Worm (Caenorhabditis elegans) whole organism, L2 larva: ENCODE results near the gene F22H10.11.

Source experiments
- C34F6.9 ChIP-seq: fragments of 150-350 bp; optimal IDR thresholded peaks from 2 replicates; lab custom pipeline; 2014; ENCODE audit warnings: missing biosample characterization, missing genetic modification characterization
- F13H6.1 ChIP-seq: sonication (generic microtip); optimal IDR thresholded peaks from 2 replicates; lab custom pipeline; 2016; ENCODE audit warnings: missing genetic modification characterization, missing compliant biosample characterization
- R02D3.7 ChIP-seq: fragments of 150-350 bp; optimal IDR thresholded peaks from 2 replicates; lab custom pipeline; 2014; ENCODE audit warnings: missing biosample characterization, missing genetic modification characterization
- Y55F3AM.14 ChIP-seq: fragments of 200-800 bp; sonication (Bioruptor generic); optimal IDR thresholded peaks from 2 replicates; lab custom pipeline; 2018; ENCODE audit warnings: mild to moderate bottlenecking, missing genetic modification characterization, missing compliant biosample characterization
- ZK546.5 ChIP-seq: sonication (generic microtip); optimal IDR thresholded peaks from 2 replicates; lab custom pipeline; 2017; ENCODE audit warnings: missing biosample characterization, missing genetic modification characterization
- aly-2 ChIP-seq: fragments of 150-350 bp; optimal IDR thresholded peaks from 2 replicates; lab custom pipeline; 2014; ENCODE audit warnings: missing biosample characterization, missing genetic modification characterization
- ama-1 ChIP-seq: fragments of 150-350 bp; optimal IDR thresholded peaks from 2 replicates; lab custom pipeline; 2018; ENCODE audit warnings: inconsistent platforms
- blmp-1 ChIP-seq: sonication (generic microtip); optimal IDR thresholded peaks from 2 replicates; lab custom pipeline; 2017; ENCODE audit warnings: missing genetic modification characterization, mild to moderate bottlenecking, missing compliant biosample characterization, antibody characterized with exemption, moderate library complexity; ENCODE audit not compliant: insufficient read depth
- ceh-82 ChIP-seq: fragments of 150-350 bp; optimal IDR thresholded peaks from 2 replicates; lab custom pipeline; 2014; ENCODE audit warnings: missing biosample characterization, missing genetic modification characterization
- crh-2 ChIP-seq: sonication (generic microtip); optimal IDR thresholded peaks from 2 replicates; lab custom pipeline; 2017; ENCODE audit warnings: missing biosample characterization, missing genetic modification characterization
- egl-27 ChIP-seq: sonication (generic microtip); optimal IDR thresholded peaks from 3 replicates; lab custom pipeline; 2017; ENCODE audit warnings: missing biosample characterization, missing genetic modification reagents, missing genetic modification characterization
- fos-1 ChIP-seq: fragments of 150-350 bp; optimal IDR thresholded peaks from 2 replicates; lab custom pipeline; 2014; ENCODE audit warnings: missing biosample characterization, missing genetic modification characterization
- gmeb-1 ChIP-seq: fragments of 150-350 bp; optimal IDR thresholded peaks from 2 replicates; lab custom pipeline; 2014; ENCODE audit warnings: missing biosample characterization, missing genetic modification characterization
- lsy-2 ChIP-seq, 2 experiments: fragments of 150-350 bp in 1 of 2; sonication (generic microtip) in 1 of 2; optimal IDR thresholded peaks; 2 replicates each; lab custom pipeline; 2014 to 2017; ENCODE audit warnings: missing biosample characterization in 2 of 2, missing genetic modification characterization in 2 of 2
- mab-5 ChIP-seq: fragments of 150-350 bp; optimal IDR thresholded peaks from 2 replicates; lab custom pipeline; 2014; ENCODE audit warnings: missing biosample characterization, missing genetic modification characterization
- mbf-1 ChIP-seq: sonication (generic microtip); optimal IDR thresholded peaks from 2 replicates; lab custom pipeline; 2017; ENCODE audit warnings: missing biosample characterization, missing genetic modification characterization
- mdl-1 ChIP-seq, 2 experiments: fragments of 150-350 bp in 1 of 2; sonication (generic microtip) in 1 of 2; optimal IDR thresholded peaks; 2 replicates each; lab custom pipeline; 2017; ENCODE audit warnings: missing biosample characterization in 2 of 2, missing genetic modification characterization in 2 of 2
- nhr-10 ChIP-seq: sonication (generic microtip); optimal IDR thresholded peaks from 2 replicates; lab custom pipeline; 2017; ENCODE audit warnings: missing biosample characterization, missing genetic modification characterization
- nhr-11 ChIP-seq: fragments of 150-350 bp; optimal IDR thresholded peaks from 2 replicates; lab custom pipeline; 2014; ENCODE audit warnings: missing biosample characterization, missing genetic modification characterization
- nhr-12 ChIP-seq: fragments of 150-350 bp; optimal IDR thresholded peaks from 2 replicates; lab custom pipeline; 2014; ENCODE audit warnings: missing biosample characterization, missing genetic modification characterization
- nhr-129 ChIP-seq: fragments of 150-350 bp; optimal IDR thresholded peaks from 2 replicates; lab custom pipeline; 2014; ENCODE audit warnings: missing biosample characterization, missing genetic modification characterization
- nhr-23 ChIP-seq: fragments of 150-350 bp; optimal IDR thresholded peaks from 2 replicates; lab custom pipeline; 2014; ENCODE audit warnings: missing biosample characterization, missing genetic modification reagents, missing genetic modification characterization
- nhr-77 ChIP-seq: fragments of 150-350 bp; optimal IDR thresholded peaks from 2 replicates; lab custom pipeline; 2014; ENCODE audit warnings: missing biosample characterization, missing genetic modification characterization
- peb-1 ChIP-seq: fragments of 150-350 bp; optimal IDR thresholded peaks from 2 replicates; lab custom pipeline; 2014; ENCODE audit warnings: missing biosample characterization, missing genetic modification characterization
- sma-3 ChIP-seq: sonication (generic microtip); optimal IDR thresholded peaks from 2 replicates; lab custom pipeline; 2016; ENCODE audit warnings: missing genetic modification reagents, missing genetic modification characterization, missing compliant biosample characterization
- sma-9 ChIP-seq, 2 experiments: fragments of 150-350 bp in 1 of 2; sonication (generic microtip) in 1 of 2; optimal IDR thresholded peaks; 2 replicates each; lab custom pipeline; 2014 to 2016; ENCODE audit warnings: missing genetic modification characterization in 2 of 2, mild to moderate bottlenecking in 1 of 2, missing biosample characterization in 1 of 2, missing compliant biosample characterization in 1 of 2, missing genetic modification reagents in 1 of 2, moderate library complexity in 1 of 2
- snpc-4 ChIP-seq: fragments of 150-350 bp; optimal IDR thresholded peaks from 2 replicates; lab custom pipeline; 2014; ENCODE audit warnings: missing biosample characterization, missing genetic modification characterization
- unc-55 ChIP-seq: fragments of 150-350 bp; sonication (generic microtip); optimal IDR thresholded peaks from 3 replicates; lab custom pipeline; 2014; ENCODE audit warnings: missing biosample characterization, missing genetic modification reagents, missing genetic modification characterization
- ztf-4 ChIP-seq: fragments of 150-350 bp; optimal IDR thresholded peaks from 2 replicates; lab custom pipeline; 2014; ENCODE audit warnings: missing biosample characterization, missing genetic modification characterization

F22H10.11 gene

ce11 chrX:16679117-16679590 lies 8.7 kb downstream of the F22H10.11 start, which contains the start of gene F22H10.2:
TSS of gene F22H10.2 (plus strand) at chrX:16679540.
- no peak for TF ChIP-seq lsy-2 (tag; optimal IDR thresholded peaks at IDR 0.05; lab: Kevin White, UChicago)
- peak; percentile 87 for TF ChIP-seq fos-1 (tag; lab: Kevin White, UChicago)
- peak; percentile 37 for TF ChIP-seq nhr-129 (tag; lab: Kevin White, UChicago)
- peak; percentile 50 for TF ChIP-seq sma-9 (GFP tag; optimal IDR thresholded peaks at IDR 0.05; lab: Kevin White, UChicago)
- TF ChIP-seq sma-9 (tag; optimal IDR thresholded peaks at IDR 0.05; lab: Kevin White, UChicago), result no peak
- peak; percentile 11 for TF ChIP-seq crh-2 (tag; lab: Kevin White, UChicago)
- TF ChIP-seq, all 48 proteins: peak for 4

ce11 chrX:16678097-16678496 lies 9.7 kb downstream of the F22H10.11 start:
- no peak for TF ChIP-seq mdl-1 (tag; optimal IDR thresholded peaks at IDR 0.05; lab: Kevin White, UChicago)
- TF ChIP-seq mab-5 (tag; lab: Kevin White, UChicago), result no peak
- peak; percentile 51 for TF ChIP-seq sma-9 (GFP tag; optimal IDR thresholded peaks at IDR 0.05; lab: Kevin White, UChicago)
- TF ChIP-seq sma-9 (tag; optimal IDR thresholded peaks at IDR 0.05; lab: Kevin White, UChicago), result no peak
- TF ChIP-seq lsy-2 (tag; optimal IDR thresholded peaks at IDR 0.05; lab: Kevin White, UChicago), result no peak
- TF ChIP-seq F13H6.1 (tag; lab: Kevin White, UChicago), result no peak

- TF ChIP-seq crh-2 (tag; lab: Kevin White, UChicago), result peak; percentile 6
- TF ChIP-seq peb-1 (tag; lab: Kevin White, UChicago), result no peak
- no peak for TF ChIP-seq C34F6.9 (tag; lab: Kevin White, UChicago)
- peak; percentile 64 for TF ChIP-seq sma-9 (GFP tag; optimal IDR thresholded peaks at IDR 0.05; lab: Kevin White, UChicago)
- no peak for TF ChIP-seq sma-9 (tag; optimal IDR thresholded peaks at IDR 0.05; lab: Kevin White, UChicago)
- TF ChIP-seq nhr-12 (tag; lab: Kevin White, UChicago), result no peak
- peak; percentile 22 for TF ChIP-seq F13H6.1 (tag; lab: Kevin White, UChicago)
- no peak for TF ChIP-seq nhr-10 (tag; lab: Kevin White, UChicago)
- no peak for TF ChIP-seq blmp-1
- peak; percentile 22 for TF ChIP-seq gmeb-1 (tag; lab: Kevin White, UChicago)
- TF ChIP-seq fos-1 (tag; lab: Kevin White, UChicago), result peak; percentile 81
- TF ChIP-seq ama-1 (lab: Kevin White, UChicago), result peak; percentile 47
Measured at ce11 chrX:16677672-16678071, 10.2 kb downstream of the F22H10.11 start, which contains the start of gene F22H10.3. TSS of gene F22H10.3 (minus strand) at chrX:16677707.

DNA sequence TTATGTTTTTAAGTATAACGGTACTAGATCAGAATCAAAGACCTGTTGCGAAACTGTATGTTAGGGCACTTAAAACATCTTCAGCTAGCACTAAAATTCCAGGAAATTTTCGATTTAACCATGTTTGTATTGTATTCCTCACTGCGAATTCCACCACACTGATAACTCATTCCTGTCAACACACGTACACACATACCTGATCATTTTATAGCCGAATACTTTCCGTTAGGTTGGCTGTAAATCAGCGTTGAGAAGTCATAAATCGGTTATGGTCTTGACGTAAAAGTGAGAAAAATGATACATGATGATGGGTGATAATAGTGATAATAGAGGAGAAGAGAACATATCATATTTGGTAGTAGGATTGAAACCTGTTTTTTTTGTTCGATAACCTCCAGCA lies 12.1 kb downstream of the F22H10.11 start:
- peak; percentile 46 for TF ChIP-seq fos-1 (tag; lab: Kevin White, UChicago)
- TF ChIP-seq ztf-4 (tag; lab: Kevin White, UChicago), result no peak

ce11 chrX:16674632-16675031 lies 13.2 kb downstream of the F22H10.11 start, which contains the start of gene tag-343:
TSS of gene tag-343 (minus strand) at chrX:16674732.
- TF ChIP-seq crh-2 (tag; lab: Kevin White, UChicago) (no peak), aly-2 (tag; lab: Kevin White, UChicago) (no peak)

- no peak for TF ChIP-seq Y55F3AM.14 (GFP tag; lab: Kevin White, UChicago)
- TF ChIP-seq nhr-11 (tag; lab: Kevin White, UChicago), result no peak
- TF ChIP-seq nhr-23 (tag; lab: Kevin White, UChicago), result no peak
- TF ChIP-seq peb-1 (tag; lab: Kevin White, UChicago), result no peak
- TF ChIP-seq fos-1 (tag; lab: Kevin White, UChicago), result peak; percentile 76
- no peak for TF ChIP-seq nhr-77 (tag; lab: Kevin White, UChicago)
- no peak for TF ChIP-seq C34F6.9 (tag; lab: Kevin White, UChicago)
- no peak for TF ChIP-seq sma-3 (GFP tag; lab: Kevin White, UChicago)
- no peak for TF ChIP-seq snpc-4 (tag; lab: Kevin White, UChicago)
- no peak for TF ChIP-seq ceh-82
- TF ChIP-seq crh-2 (tag; lab: Kevin White, UChicago), result peak; percentile 43
- no peak for TF ChIP-seq egl-27 (tag; lab: Kevin White, UChicago)
- TF ChIP-seq blmp-1, result no peak
- no peak for TF ChIP-seq unc-55
- TF ChIP-seq R02D3.7, result no peak
- TF ChIP-seq gmeb-1 (tag; lab: Kevin White, UChicago), result peak; percentile 12
- TF ChIP-seq ZK546.5 (tag; lab: Kevin White, UChicago), result no peak
- TF ChIP-seq mbf-1 (tag; lab: Kevin White, UChicago), result no peak
Measured at ce11 chrX:16672661-16673060, 15.2 kb downstream of the F22H10.11 start.
